Worm (Caenorhabditis elegans) whole organism, mixed stage, embryonic: ENCODE measurements around the gene ZK896.4.

Source experiments
- blmp-1 ChIP-seq: fragments of 150-350 bp; optimal IDR thresholded peaks from 2 replicates; lab custom pipeline; 2014; ENCODE audit warnings: missing biosample characterization, missing genetic modification characterization
- ceh-43 ChIP-seq: fragments of 200-800 bp; sonication (Bioruptor generic); optimal IDR thresholded peaks from 2 replicates; lab custom pipeline; 2018; ENCODE audit warnings: mild to moderate bottlenecking, missing genetic modification characterization, moderate library complexity, missing compliant biosample characterization
- ces-1 ChIP-seq: fragments of 150-350 bp; optimal IDR thresholded peaks from 2 replicates; lab custom pipeline; 2014; ENCODE audit warnings: missing biosample characterization, missing genetic modification reagents, missing genetic modification characterization
- flh-1 ChIP-seq: fragments of 200-800 bp; sonication (Bioruptor generic); optimal IDR thresholded peaks from 2 replicates; lab custom pipeline; 2018; ENCODE audit warnings: mild to moderate bottlenecking, missing genetic modification characterization, moderate library complexity, missing compliant biosample characterization
- ham-2 ChIP-seq: fragments of 200-800 bp; sonication (Bioruptor generic); optimal IDR thresholded peaks from 2 replicates; lab custom pipeline; 2018; ENCODE audit warnings: mild to moderate bottlenecking, missing genetic modification characterization, missing compliant biosample characterization
- lsy-2 ChIP-seq: fragments of 150-350 bp; optimal IDR thresholded peaks from 2 replicates; lab custom pipeline; 2014; ENCODE audit warnings: missing biosample characterization, missing genetic modification characterization
- mab-5 ChIP-seq: fragments of 150-350 bp; optimal IDR thresholded peaks from 2 replicates; lab custom pipeline; 2014; ENCODE audit warnings: missing biosample characterization, missing genetic modification characterization
- nhr-12 ChIP-seq: fragments of 150-350 bp; optimal IDR thresholded peaks from 2 replicates; lab custom pipeline; 2014; ENCODE audit warnings: missing biosample characterization, missing genetic modification characterization
- nhr-237 ChIP-seq: fragments of 150-350 bp; optimal IDR thresholded peaks from 2 replicates; lab custom pipeline; 2014; ENCODE audit warnings: missing biosample characterization, missing genetic modification characterization
- nhr-76 ChIP-seq: sonication (generic microtip); optimal IDR thresholded peaks from 2 replicates; lab custom pipeline; 2017; ENCODE audit warnings: missing biosample characterization, missing genetic modification characterization
- pha-4 ChIP-seq: fragments of 150-350 bp; optimal IDR thresholded peaks from 2 replicates; lab custom pipeline; 2018; ENCODE audit warnings: missing biosample characterization, missing genetic modification reagents, missing genetic modification characterization
- snpc-4 ChIP-seq: fragments of 150-350 bp; optimal IDR thresholded peaks from 2 replicates; lab custom pipeline; 2014; ENCODE audit warnings: missing biosample characterization, missing genetic modification characterization
- unc-62 ChIP-seq: fragments of 150-350 bp; optimal IDR thresholded peaks from 2 replicates; lab custom pipeline; 2014; ENCODE audit warnings: missing biosample characterization, missing genetic modification reagents, missing genetic modification characterization
- ztf-11 ChIP-seq: fragments of 150-350 bp; optimal IDR thresholded peaks from 2 replicates; lab custom pipeline; 2014; ENCODE audit warnings: missing biosample characterization, missing genetic modification characterization

DNA sequence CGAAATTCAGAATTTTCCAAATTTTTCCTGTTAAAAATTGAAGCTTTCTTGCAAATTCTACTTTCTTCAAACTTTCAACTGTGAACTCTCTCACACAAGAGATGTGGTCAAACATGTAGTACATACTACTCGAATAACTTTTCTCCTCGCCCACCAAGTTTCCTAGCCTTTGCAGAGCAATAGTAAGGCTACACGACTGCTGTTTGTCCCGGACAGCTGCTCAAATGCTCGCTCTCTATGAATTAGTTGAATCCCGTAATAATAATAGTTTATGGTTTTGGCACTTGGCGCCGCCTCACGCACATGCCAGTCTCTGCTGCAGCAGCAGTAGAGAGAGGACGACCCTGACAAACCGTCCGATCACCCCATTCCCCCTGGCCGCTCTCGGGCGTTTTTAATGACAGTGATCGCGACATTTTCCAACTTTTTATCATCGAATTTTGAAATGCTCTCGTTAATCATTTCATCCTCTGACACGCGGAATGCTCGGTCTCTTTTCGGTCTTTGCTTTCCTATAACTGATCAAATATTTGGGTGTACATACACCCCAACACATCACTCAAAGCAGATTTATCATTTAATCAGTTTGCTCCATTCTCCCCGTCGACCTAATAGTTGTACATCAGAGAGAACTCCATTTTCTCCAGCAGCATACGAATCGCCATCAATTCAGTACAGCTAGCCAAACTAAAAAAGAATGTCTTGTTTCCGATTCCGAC is 49.2 kb downstream of the ZK896.4 start:
- TF ChIP-seq ces-1 (GFP tag; lab: Kevin White, UChicago) (no peak), nhr-12 (tag; lab: Kevin White, UChicago) (no peak), ztf-11 (tag; lab: Kevin White, UChicago) (no peak), ham-2 (GFP tag; lab: Kevin White, UChicago) (no peak), mab-5 (no peak), flh-1 (GFP tag; lab: Kevin White, UChicago) (no peak), ceh-43 (GFP tag; lab: Kevin White, UChicago) (no peak), pha-4 (tag; lab: Kevin White, UChicago) (no peak), lsy-2 (tag; lab: Kevin White, UChicago) (no peak), snpc-4 (tag; lab: Kevin White, UChicago) (no peak), blmp-1 (tag; lab: Kevin White, UChicago) (no peak), unc-62 (no peak), nhr-76 (tag; lab: Kevin White, UChicago) (no peak), nhr-237 (tag; lab: Kevin White, UChicago) (no peak)
